Fruit fly (Drosophila melanogaster): ENCODE results near the gene dy.

dy gene

dm6 chrX:11823003-11823402, 44.4 kb upstream of the dy start (continued):
- TF ChIP-seq sqz (GFP tag; optimal IDR thresholded peaks at IDR 0.05) (no peak), chinmo (GFP tag; IDR thresholded peaks at IDR 0.05; ENCODE audit: partially characterized antibody) (0 out of 4 replicates have a peak, but pooled peaks have one; percentile 59), Bteb2 (GFP tag; optimal IDR thresholded peaks at IDR 0.05) (no peak), CG2199 (GFP tag; IDR thresholded peaks at IDR 0.05) (no peak), grn (GFP tag; optimal IDR thresholded peaks at IDR 0.05) (no peak), Hey (tag; optimal IDR thresholded peaks at IDR 0.05) (no peak), CG1529 (GFP tag; optimal IDR thresholded peaks at IDR 0.05) (no peak), CG9817 (tag; optimal IDR thresholded peaks at IDR 0.05) (no peak), hkb (optimal IDR thresholded peaks at IDR 0.05) (no peak), hkb (GFP tag; IDR thresholded peaks at IDR 0.05) (peak; percentile 51), pb (GFP tag; optimal IDR thresholded peaks at IDR 0.05) (no peak), slp2 (GFP tag; optimal IDR thresholded peaks at IDR 0.05) (no peak), mirr (GFP tag; optimal IDR thresholded peaks at IDR 0.05) (no peak), lov (optimal IDR thresholded peaks at IDR 0.05) (no peak), lov (GFP tag; IDR thresholded peaks at IDR 0.05) (no peak), peb (GFP tag; IDR thresholded peaks at IDR 0.05) (no peak), CG31365 (tag; optimal IDR thresholded peaks at IDR 0.05) (no peak), amos (GFP tag; IDR thresholded peaks at IDR 0.05; ENCODE audit: partially characterized antibody) (no peak), CG33213 (GFP tag; optimal IDR thresholded peaks at IDR 0.05) (peak; percentile 10), CG4360 (GFP tag; IDR thresholded peaks at IDR 0.05) (no peak), CG13296 (GFP tag; optimal IDR thresholded peaks at IDR 0.05) (no peak), Poxn (GFP tag; IDR thresholded peaks at IDR 0.05) (no peak), twi (tag; optimal IDR thresholded peaks at IDR 0.05) (no peak), gem (tag; optimal IDR thresholded peaks at IDR 0.05) (no peak), CG15073 (GFP tag; optimal IDR thresholded peaks at IDR 0.05) (no peak), Pdp1 (GFP tag; optimal IDR thresholded peaks at IDR 0.05) (no peak), CG10209 (GFP tag; optimal IDR thresholded peaks at IDR 0.05) (no peak), Camta (GFP tag; optimal IDR thresholded peaks at IDR 0.05) (no peak), CG8478 (optimal IDR thresholded peaks at IDR 0.05) (no peak), corto (GFP tag; optimal IDR thresholded peaks at IDR 0.05) (no peak), NC2α (GFP tag; optimal IDR thresholded peaks at IDR 0.05) (no peak), CG12219 (GFP tag; optimal IDR thresholded peaks at IDR 0.05) (no peak), exex (tag; optimal IDR thresholded peaks at IDR 0.05) (no peak), disco-r (GFP tag; optimal IDR thresholded peaks at IDR 0.05) (no peak), lbe (GFP tag; optimal IDR thresholded peaks at IDR 0.05) (no peak), fu2 (GFP tag; optimal IDR thresholded peaks at IDR 0.05) (no peak), CG30403 (GFP tag; optimal IDR thresholded peaks at IDR 0.05) (no peak), CG17328 (GFP tag; IDR thresholded peaks at IDR 0.05) (no peak), scrt (GFP tag; optimal IDR thresholded peaks at IDR 0.05) (no peak), dan (GFP tag; IDR thresholded peaks at IDR 0.05) (no peak), CG5180 (GFP tag; optimal IDR thresholded peaks at IDR 0.05) (no peak), CG13287 (GFP tag; IDR thresholded peaks at IDR 0.05; ENCODE audit: partially characterized antibody) (no peak), CG3407 (GFP tag; optimal IDR thresholded peaks at IDR 0.05) (peak; percentile 55), CG11398 (GFP tag; optimal IDR thresholded peaks at IDR 0.05) (no peak), CG9797 (GFP tag; optimal IDR thresholded peaks at IDR 0.05) (no peak), BtbVII (GFP tag; optimal IDR thresholded peaks at IDR 0.05) (no peak), yki (optimal IDR thresholded peaks at IDR 0.05) (no peak), MTF-1 (GFP tag; optimal IDR thresholded peaks at IDR 0.05; ENCODE audit: borderline replicate concordance) (peak; percentile 60), CG13424 (tag; optimal IDR thresholded peaks at IDR 0.05) (peak; percentile 29), Sin3A (optimal IDR thresholded peaks at IDR 0.05) (no peak), kni (GFP tag; optimal IDR thresholded peaks at IDR 0.05) (peak; percentile 57), D (optimal IDR thresholded peaks at IDR 0.05) (no peak), D (GFP tag; optimal IDR thresholded peaks at IDR 0.05) (peak; percentile 43)
